Worm (Caenorhabditis elegans): ENCODE measurements around the gene itm-2.

The itm-2 gene

DNA sequence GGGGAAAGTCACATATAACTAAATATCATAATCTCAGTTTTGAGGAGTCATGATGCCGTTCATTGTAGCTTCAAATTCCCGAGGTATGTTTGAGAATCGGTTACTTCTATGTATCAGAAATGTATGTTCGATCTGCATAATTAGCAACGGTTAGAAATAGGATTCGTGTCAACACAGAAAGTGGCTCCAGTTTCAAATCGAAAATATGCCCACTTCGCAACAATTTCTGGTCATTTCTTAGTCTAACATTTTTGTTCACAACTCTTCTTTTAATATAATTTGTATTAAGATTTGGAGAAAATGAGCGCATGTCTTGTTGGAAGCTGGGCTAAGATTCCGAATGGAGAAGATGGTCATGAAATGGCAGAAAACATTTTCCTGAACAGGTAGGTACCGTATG lies 31.5 kb upstream of the itm-2 start, which contains the start of gene pks-1:
pks-1 (plus strand) TSS at position 301 of the 400 bp plus-strand sequence.
- TF ChIP-seq fkh-2 (tag; optimal IDR thresholded peaks at IDR 0.05) = no peak
- no peak for TF ChIP-seq lin-15B (tag; optimal IDR thresholded peaks at IDR 0.05)
- TF ChIP-seq snpc-4 (tag; optimal IDR thresholded peaks at IDR 0.05) = no peak
- TF ChIP-seq tbx-2 (tag; optimal IDR thresholded peaks at IDR 0.05) = no peak
- no peak for TF ChIP-seq nhr-11 (tag; optimal IDR thresholded peaks at IDR 0.05)
- no peak for TF ChIP-seq nhr-237 (tag; optimal IDR thresholded peaks at IDR 0.05)
- no peak for TF ChIP-seq ceh-16 (tag; optimal IDR thresholded peaks at IDR 0.05)
- no peak for TF ChIP-seq eor-1 (tag; optimal IDR thresholded peaks at IDR 0.05)
- TF ChIP-seq ZK546.5 (tag; optimal IDR thresholded peaks at IDR 0.05) = no peak
- no peak for TF ChIP-seq nfya-1 (tag; optimal IDR thresholded peaks at IDR 0.05; ENCODE audit: insufficient read depth)
- no peak for TF ChIP-seq unc-39 (tag; optimal IDR thresholded peaks at IDR 0.05)
- TF ChIP-seq ceh-9 (tag; optimal IDR thresholded peaks at IDR 0.05) = no peak
- TF ChIP-seq unc-62 (GFP tag; optimal IDR thresholded peaks at IDR 0.05) = no peak
- no peak for TF ChIP-seq nhr-12 (tag; optimal IDR thresholded peaks at IDR 0.05)
- TF ChIP-seq jun-1 (tag; optimal IDR thresholded peaks at IDR 0.05) = no peak
- TF ChIP-seq pha-4 (tag; optimal IDR thresholded peaks at IDR 0.05) = no peak

DNA sequence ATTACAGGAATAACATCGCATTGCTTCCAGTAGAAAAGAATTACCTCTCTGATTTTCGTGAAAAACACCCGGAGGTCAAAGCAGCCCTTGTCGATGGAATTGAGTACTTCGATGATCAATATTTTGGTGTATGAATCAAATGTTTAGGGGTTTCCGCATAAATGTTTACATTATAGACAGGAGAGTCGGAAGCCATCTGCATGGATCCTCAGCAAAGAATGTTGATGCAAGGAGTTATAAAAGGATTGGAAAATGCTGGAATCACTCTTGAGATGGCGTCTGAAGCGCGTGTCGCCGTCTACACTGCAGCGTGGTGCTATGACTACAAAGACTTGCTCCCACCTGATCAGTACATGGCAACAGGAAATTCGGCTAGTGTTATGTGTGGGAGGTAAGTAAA lies 30.7 kb upstream of the itm-2 start, which contains the start of gene C41A3.2:
C41A3.2 (minus strand) TSS at position 101 of the 400 bp plus-strand sequence.
- TF ChIP-seq nhr-11 (tag; optimal IDR thresholded peaks at IDR 0.05) = no peak
- TF ChIP-seq ceh-28 (tag; optimal IDR thresholded peaks at IDR 0.05) = no peak
- no peak for TF ChIP-seq nhr-23 (tag; optimal IDR thresholded peaks at IDR 0.05)
- TF ChIP-seq R02D3.7 (tag; optimal IDR thresholded peaks at IDR 0.05) = no peak
- TF ChIP-seq tbx-2 (tag; optimal IDR thresholded peaks at IDR 0.05) = no peak
- no peak for TF ChIP-seq hmg-11 (tag; optimal IDR thresholded peaks at IDR 0.05)
- TF ChIP-seq ama-1 (optimal IDR thresholded peaks at IDR 0.05) = no peak
- TF ChIP-seq pqm-1 (tag; optimal IDR thresholded peaks at IDR 0.05) = no peak
- TF ChIP-seq aly-2 (tag; optimal IDR thresholded peaks at IDR 0.05) = no peak
- no peak for TF ChIP-seq lin-15B (tag; optimal IDR thresholded peaks at IDR 0.05)
- no peak for TF ChIP-seq nhr-237 (tag; optimal IDR thresholded peaks at IDR 0.05)
- TF ChIP-seq elt-3 (tag; optimal IDR thresholded peaks at IDR 0.05) = no peak
- no peak for TF ChIP-seq fkh-10 (GFP tag; optimal IDR thresholded peaks at IDR 0.05)
- no peak for TF ChIP-seq lsy-12 (tag; optimal IDR thresholded peaks at IDR 0.05)
- TF ChIP-seq ceh-82 (tag; optimal IDR thresholded peaks at IDR 0.05) = no peak
- TF ChIP-seq ZK546.5 (tag; optimal IDR thresholded peaks at IDR 0.05) = no peak
- no peak for TF ChIP-seq mml-1 (tag; optimal IDR thresholded peaks at IDR 0.05)
- no peak for TF ChIP-seq lin-39 (tag; optimal IDR thresholded peaks at IDR 0.05)

ce11 chrX:5429335-5429734 lies 15.6 kb upstream of the itm-2 start:
- TF ChIP-seq egl-5 (tag; optimal IDR thresholded peaks at IDR 0.05) (peak; percentile 98), R02D3.7 (tag; optimal IDR thresholded peaks at IDR 0.05) (peak; percentile 91), ceh-82 (tag; optimal IDR thresholded peaks at IDR 0.05) (peak; percentile 98), pha-4 (tag; optimal IDR thresholded peaks at IDR 0.05) (no peak), snpc-4 (tag; optimal IDR thresholded peaks at IDR 0.05) (peak; percentile 94), nhr-23 (tag; optimal IDR thresholded peaks at IDR 0.05) (peak; percentile 99), jun-1 (tag; optimal IDR thresholded peaks at IDR 0.05) (peak; percentile 99), zag-1 (tag; optimal IDR thresholded peaks at IDR 0.05) (peak; percentile 88), fkh-10 (GFP tag; optimal IDR thresholded peaks at IDR 0.05) (peak; percentile 7), nhr-237 (tag; optimal IDR thresholded peaks at IDR 0.05) (peak; percentile 76), nhr-77 (tag; optimal IDR thresholded peaks at IDR 0.05) (peak; percentile 96), elt-2 (tag; optimal IDR thresholded peaks at IDR 0.05) (peak; percentile 81), fkh-2 (tag; optimal IDR thresholded peaks at IDR 0.05) (peak; percentile 24), unc-39 (tag; optimal IDR thresholded peaks at IDR 0.05) (peak; percentile 47), daf-12 (tag; optimal IDR thresholded peaks at IDR 0.05) (peak; percentile 80), ZK546.5 (tag; optimal IDR thresholded peaks at IDR 0.05) (no peak), nhr-28 (tag; optimal IDR thresholded peaks at IDR 0.05) (peak; percentile 83), nfya-1 (tag; optimal IDR thresholded peaks at IDR 0.05; ENCODE audit: insufficient read depth) (peak; percentile 88), lin-39 (tag; optimal IDR thresholded peaks at IDR 0.05) (peak; percentile 98), tbx-2 (tag; optimal IDR thresholded peaks at IDR 0.05) (peak; percentile 98), lsy-12 (tag; optimal IDR thresholded peaks at IDR 0.05) (peak; percentile 96), eor-1 (tag; optimal IDR thresholded peaks at IDR 0.05) (no peak), nhr-67 (tag; optimal IDR thresholded peaks at IDR 0.05) (peak; percentile 71), ztf-11 (tag; optimal IDR thresholded peaks at IDR 0.05) (peak; percentile 60), mml-1 (tag; optimal IDR thresholded peaks at IDR 0.05) (peak; percentile 20), elt-3 (tag; optimal IDR thresholded peaks at IDR 0.05) (peak in 2 of 3 experiments; percentile 96 to 99), nhr-12 (tag; optimal IDR thresholded peaks at IDR 0.05) (peak; percentile 15), nhr-76 (tag; optimal IDR thresholded peaks at IDR 0.05) (peak; percentile 77), hmg-11 (tag; optimal IDR thresholded peaks at IDR 0.05) (no peak), ztf-4 (tag; optimal IDR thresholded peaks at IDR 0.05) (peak; percentile 87), nhr-43 (tag; optimal IDR thresholded peaks at IDR 0.05; ENCODE audit: poor library complexity, severe bottlenecking) (peak; percentile 99), ceh-16 (tag; optimal IDR thresholded peaks at IDR 0.05) (peak; percentile 83), nhr-11 (tag; optimal IDR thresholded peaks at IDR 0.05) (peak; percentile 96), egl-27 (tag; optimal IDR thresholded peaks at IDR 0.05) (peak; percentile 96), lin-15B (tag; optimal IDR thresholded peaks at IDR 0.05) (peak; percentile 31), nhr-25 (tag; optimal IDR thresholded peaks at IDR 0.05) (peak; percentile 100), aly-2 (tag; optimal IDR thresholded peaks at IDR 0.05) (peak; percentile 98), ama-1 (optimal IDR thresholded peaks at IDR 0.05) (no peak), ceh-9 (tag; optimal IDR thresholded peaks at IDR 0.05) (no peak), mdl-1 (tag; optimal IDR thresholded peaks at IDR 0.05) (peak; percentile 81), fos-1 (tag; optimal IDR thresholded peaks at IDR 0.05) (peak; percentile 95), pqm-1 (tag; optimal IDR thresholded peaks at IDR 0.05) (peak; percentile 92), ceh-28 (tag; optimal IDR thresholded peaks at IDR 0.05) (peak; percentile 98)
